Fruit fly (Drosophila melanogaster) whole organism, embryonic: ENCODE results near the gene Tom.
A peak's percentile ranks its signal among the peaks of the same experiment; 100 is the strongest.

Source experiments
- ATbp ChIP-seq: fragments of 200-800 bp; sonication (Bioruptor generic); optimal IDR thresholded peaks from 2 replicates; lab custom pipeline; 2017; ENCODE audit warnings: missing biosample characterization, mild to moderate bottlenecking, missing genetic modification characterization, missing genetic modification reagents
- CG11085 ChIP-seq: fragments of 200-800 bp; sonication (Bioruptor generic); IDR thresholded peaks from 2 replicates; pipeline ENCODE4 v1.3.6; 2022; ENCODE audit warnings: missing biosample characterization, missing genetic modification characterization
- CG11398 ChIP-seq: fragments of 200-800 bp; sonication (Bioruptor generic); optimal IDR thresholded peaks from 2 replicates; lab custom pipeline; 2016; ENCODE audit warnings: missing biosample characterization, missing genetic modification characterization
- CG11696 ChIP-seq: fragments of 200-800 bp; sonication (Bioruptor generic); IDR thresholded peaks from 2 replicates; pipeline ENCODE4 v1.3.6; 2022; ENCODE audit warnings: missing biosample characterization, missing genetic modification characterization
- CG1603 ChIP-seq: fragments of 200-800 bp; sonication (Bioruptor generic); optimal IDR thresholded peaks from 2 replicates; lab custom pipeline; 2019; ENCODE audit warnings: missing biosample characterization, mild to moderate bottlenecking, missing genetic modification characterization, moderate library complexity
- CG18262 ChIP-seq: fragments of 200-800 bp; optimal IDR thresholded peaks from 3 replicates; lab custom pipeline; 2019; ENCODE audit warnings: missing biosample characterization, mild to moderate bottlenecking, missing genetic modification characterization, moderate library complexity
- CG2712 ChIP-seq: fragments of 200-800 bp; optimal IDR thresholded peaks from 3 replicates; lab custom pipeline; 2019; ENCODE audit warnings: missing biosample characterization, mild to moderate bottlenecking, missing genetic modification characterization, moderate library complexity
- CG30403 ChIP-seq: fragments of 200-800 bp; sonication (Bioruptor generic); optimal IDR thresholded peaks from 3 replicates; lab custom pipeline; 2016; ENCODE audit warnings: missing biosample characterization, missing genetic modification characterization
- CG3995 ChIP-seq: fragments of 200-800 bp; sonication (Bioruptor generic); optimal IDR thresholded peaks from 3 replicates; lab custom pipeline; 2016; ENCODE audit warnings: missing biosample characterization, missing genetic modification characterization
- CG5245 ChIP-seq: fragments of 200-800 bp; sonication (Bioruptor generic); optimal IDR thresholded peaks from 3 replicates; lab custom pipeline; 2016; ENCODE audit warnings: missing biosample characterization, missing genetic modification characterization
- CG6254 ChIP-seq: fragments of 200-800 bp; sonication (Bioruptor generic); optimal IDR thresholded peaks from 3 replicates; lab custom pipeline; 2017; ENCODE audit warnings: mild to moderate bottlenecking, missing biosample characterization, missing genetic modification reagents, missing genetic modification characterization
- CG6683 ChIP-seq: fragments of 200-800 bp; sonication (Bioruptor generic); optimal IDR thresholded peaks from 2 replicates; lab custom pipeline; 2017; ENCODE audit warnings: missing biosample characterization, mild to moderate bottlenecking, missing genetic modification characterization, missing genetic modification reagents
- CG7987 ChIP-seq: fragments of 200-800 bp; sonication (Bioruptor generic); optimal IDR thresholded peaks from 2 replicates; lab custom pipeline; 2018; ENCODE audit warnings: missing biosample characterization, mild to moderate bottlenecking, missing genetic modification characterization, moderate library complexity
- CG8290 ChIP-seq, 3 experiments: fragments of 200-800 bp; sonication (Bioruptor generic); optimal IDR thresholded peaks; 2 replicates each; lab custom pipeline; 2016 to 2019; ENCODE audit warnings: missing biosample characterization in 3 of 3, missing genetic modification characterization in 3 of 3, mild to moderate bottlenecking in 2 of 3, moderate library complexity in 1 of 3
- CG9437 ChIP-seq: fragments of 200-800 bp; sonication (Bioruptor generic); optimal IDR thresholded peaks from 2 replicates; lab custom pipeline; 2018; ENCODE audit warnings: missing biosample characterization, mild to moderate bottlenecking, missing genetic modification characterization
- CG9817 ChIP-seq: fragments of 200-800 bp; sonication (Bioruptor generic); optimal IDR thresholded peaks from 2 replicates; lab custom pipeline; 2018; ENCODE audit warnings: missing biosample characterization, mild to moderate bottlenecking, missing genetic modification characterization, moderate library complexity
- Chrac-16 ChIP-seq: fragments of 200-800 bp; sonication (Bioruptor generic); optimal IDR thresholded peaks from 3 replicates; lab custom pipeline; 2016; ENCODE audit warnings: missing biosample characterization, missing genetic modification characterization
- Dfd ChIP-seq, 2 experiments: fragments of >200 bp; optimal IDR thresholded peaks; 2 replicates each; lab custom pipeline; 2017; ENCODE audit warnings: missing biosample characterization in 2 of 2, missing genetic modification characterization in 2 of 2
- GATAe ChIP-seq: fragments of 200-800 bp; sonication (Bioruptor generic); conservative IDR thresholded peaks from 2 replicates; pipeline ENCODE4 v1.3.6; 2022; ENCODE audit warnings: missing biosample characterization, missing genetic modification characterization
- Hmx ChIP-seq: fragments of 200-800 bp; sonication (Bioruptor generic); optimal IDR thresholded peaks from 2 replicates; lab custom pipeline; 2016; ENCODE audit warnings: missing biosample characterization, missing genetic modification characterization
- Lim3 ChIP-seq: fragments of 200-800 bp; sonication (Bioruptor generic); IDR thresholded peaks from 2 replicates; pipeline ENCODE4 v1.3.6; 2022; ENCODE audit warnings: missing biosample characterization, missing genetic modification characterization
- Meics ChIP-seq: fragments of 200-800 bp; sonication (Bioruptor generic); optimal IDR thresholded peaks from 2 replicates; lab custom pipeline; 2017; ENCODE audit warnings: missing biosample characterization, mild to moderate bottlenecking, missing genetic modification characterization
- NC2α ChIP-seq: fragments of 200-800 bp; sonication (Bioruptor generic); optimal IDR thresholded peaks from 2 replicates; lab custom pipeline; 2016; ENCODE audit warnings: missing biosample characterization, missing genetic modification characterization
- Neu2 ChIP-seq: fragments of 200-800 bp; sonication (Bioruptor generic); optimal IDR thresholded peaks from 3 replicates; lab custom pipeline; 2016; ENCODE audit warnings: missing biosample characterization, missing genetic modification characterization, borderline replicate concordance
- PHDP ChIP-seq: fragments of 200-800 bp; sonication (Bioruptor generic); optimal IDR thresholded peaks from 3 replicates; lab custom pipeline; 2018; ENCODE audit warnings: missing biosample characterization, mild to moderate bottlenecking, missing genetic modification characterization, moderate library complexity
- Side ChIP-seq: fragments of 200-800 bp; sonication (Bioruptor generic); optimal IDR thresholded peaks from 2 replicates; lab custom pipeline; 2016; ENCODE audit warnings: missing biosample characterization, missing genetic modification characterization
- Sox100B ChIP-seq: fragments of 200-800 bp; sonication (Bioruptor generic); optimal IDR thresholded peaks from 3 replicates; lab custom pipeline; 2018; ENCODE audit warnings: missing biosample characterization, mild to moderate bottlenecking, missing genetic modification characterization
- Ssrp ChIP-seq: fragments of 200-800 bp; sonication (Bioruptor generic); optimal IDR thresholded peaks from 2 replicates; lab custom pipeline; 2018; ENCODE audit warnings: missing biosample characterization, mild to moderate bottlenecking, missing genetic modification characterization, moderate library complexity
- YL-1 ChIP-seq: fragments of 200-800 bp; sonication (Bioruptor generic); optimal IDR thresholded peaks from 3 replicates; lab custom pipeline; 2017; ENCODE audit warnings: missing biosample characterization, mild to moderate bottlenecking, missing genetic modification characterization
- abd-A ChIP-seq: fragments of 200-800 bp; sonication (Bioruptor generic); optimal IDR thresholded peaks from 3 replicates; lab custom pipeline; 2019; ENCODE audit warnings: missing biosample characterization, mild to moderate bottlenecking, missing genetic modification characterization, moderate library complexity
- bsh ChIP-seq, 2 experiments: fragments of 200-800 bp; sonication (Bioruptor generic); optimal IDR thresholded peaks; 2 replicates each; lab custom pipeline; 2017 to 2018; ENCODE audit warnings: mild to moderate bottlenecking in 2 of 2, missing biosample characterization in 2 of 2, missing genetic modification characterization in 2 of 2, moderate library complexity in 1 of 2
- chm ChIP-seq: fragments of 200-800 bp; sonication (Bioruptor generic); IDR thresholded peaks from 2 replicates; pipeline ENCODE4 v1.3.6; 2022; ENCODE audit warnings: missing biosample characterization, missing genetic modification characterization
- dati ChIP-seq: fragments of 200-800 bp; sonication (Bioruptor generic); IDR thresholded peaks from 2 replicates; pipeline ENCODE4 v1.3.6; 2022; ENCODE audit warnings: missing biosample characterization, missing genetic modification characterization
- ftz-f1 ChIP-seq: fragments of 200-800 bp; sonication (Bioruptor generic); optimal IDR thresholded peaks from 2 replicates; lab custom pipeline; 2016; ENCODE audit warnings: missing biosample characterization, missing genetic modification characterization
- fu2 ChIP-seq: fragments of 200-800 bp; sonication (Bioruptor generic); optimal IDR thresholded peaks from 2 replicates; lab custom pipeline; 2016; ENCODE audit warnings: missing biosample characterization, missing genetic modification characterization
- kni ChIP-seq: fragments of 200-800 bp; sonication (Bioruptor generic); optimal IDR thresholded peaks from 3 replicates; lab custom pipeline; 2017; ENCODE audit warnings: mild to moderate bottlenecking, missing biosample characterization, missing genetic modification reagents, missing genetic modification characterization
- lab ChIP-seq: fragments of 200-800 bp; sonication (Bioruptor generic); optimal IDR thresholded peaks from 3 replicates; lab custom pipeline; 2017; ENCODE audit warnings: missing biosample characterization, missing genetic modification characterization, mild to moderate bottlenecking, moderate library complexity, missing genetic modification reagents
- lmd ChIP-seq: fragments of 200-800 bp; sonication (Bioruptor generic); IDR thresholded peaks from 2 replicates; pipeline ENCODE4 v1.3.6; 2022; ENCODE audit warnings: missing biosample characterization, missing genetic modification characterization
- mam ChIP-seq: fragments of 200-800 bp; sonication (Bioruptor generic); optimal IDR thresholded peaks from 3 replicates; lab custom pipeline; 2016; ENCODE audit warnings: missing biosample characterization, missing genetic modification characterization
- nmo ChIP-seq: fragments of 200-800 bp; sonication (Bioruptor generic); optimal IDR thresholded peaks from 2 replicates; lab custom pipeline; 2018; ENCODE audit warnings: missing biosample characterization, mild to moderate bottlenecking, missing genetic modification characterization, moderate library complexity
- p53 ChIP-seq: fragments of 200-800 bp; sonication (Bioruptor generic); optimal IDR thresholded peaks from 2 replicates; lab custom pipeline; 2016; ENCODE audit warnings: missing biosample characterization, missing genetic modification characterization
- pum ChIP-seq: fragments of 200-800 bp; sonication (Bioruptor generic); optimal IDR thresholded peaks from 2 replicates; lab custom pipeline; 2016; ENCODE audit warnings: missing biosample characterization, missing genetic modification characterization
- sima ChIP-seq: fragments of 200-800 bp; sonication (Bioruptor generic); optimal IDR thresholded peaks from 2 replicates; lab custom pipeline; 2016; ENCODE audit warnings: missing biosample characterization, missing genetic modification characterization
- sisA ChIP-seq: fragments of 200-800 bp; sonication (Bioruptor generic); IDR thresholded peaks from 2 replicates; pipeline ENCODE4 v1.3.6; 2022; ENCODE audit warnings: missing biosample characterization, missing genetic modification characterization
- sna ChIP-seq: fragments of 200-800 bp; sonication (Bioruptor generic); IDR thresholded peaks from 2 replicates; pipeline ENCODE4 v1.3.6; 2022; ENCODE audit warnings: missing biosample characterization, missing genetic modification characterization; ENCODE audit not compliant: partially characterized antibody
- stc ChIP-seq: fragments of 200-800 bp; sonication (Bioruptor generic); IDR thresholded peaks from 2 replicates; pipeline ENCODE4 v1.3.6; 2022; ENCODE audit warnings: missing biosample characterization, missing genetic modification characterization
- tll ChIP-seq, 2 experiments: fragments of 200-800 bp in 1 of 2; fragments of >200 bp in 1 of 2; sonication (Bioruptor generic) in 1 of 2; optimal IDR thresholded peaks; 2 replicates each; lab custom pipeline; 2017 to 2019; ENCODE audit warnings: missing biosample characterization in 2 of 2, missing genetic modification characterization in 2 of 2, mild to moderate bottlenecking in 1 of 2, moderate library complexity in 1 of 2
- tup ChIP-seq: fragments of 200-800 bp; sonication (Bioruptor generic); optimal IDR thresholded peaks from 2 replicates; lab custom pipeline; 2016; ENCODE audit warnings: missing biosample characterization, mild to moderate bottlenecking, missing genetic modification characterization, moderate library complexity
- twi ChIP-seq: fragments of 200-800 bp; optimal IDR thresholded peaks from 2 replicates; lab custom pipeline; 2019; ENCODE audit warnings: missing biosample characterization, mild to moderate bottlenecking, missing genetic modification characterization, moderate library complexity
- vnd ChIP-seq: fragments of 200-800 bp; sonication (Bioruptor generic); IDR thresholded peaks from 3 replicates; pipeline ENCODE4 v1.3.6; 2022; ENCODE audit warnings: missing biosample characterization, missing genetic modification characterization; ENCODE audit not compliant: partially characterized antibody
- yki ChIP-seq: fragments of >200 bp; optimal IDR thresholded peaks from 3 replicates; lab custom pipeline; 2018

Tom gene

DNA sequence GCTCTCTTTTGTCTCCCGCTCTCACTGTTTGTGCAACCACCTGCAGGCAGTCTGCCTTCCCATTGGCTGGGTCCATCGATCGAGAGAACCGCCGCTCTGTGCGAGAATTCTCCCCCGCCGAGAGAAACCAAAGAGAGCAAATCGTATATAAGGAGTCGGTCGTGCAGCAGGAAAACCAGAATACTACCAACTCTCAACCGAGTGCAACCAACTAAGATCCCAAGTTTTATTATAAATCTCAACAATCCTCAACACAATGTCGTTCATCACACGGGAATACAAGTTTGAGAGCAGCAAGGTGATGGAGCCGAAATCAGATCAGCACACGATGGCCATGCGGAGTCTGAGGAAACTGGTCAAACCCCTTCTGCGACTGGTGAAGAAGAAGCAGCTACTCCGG is at the start of gene Tom:
TSS of gene Tom (plus strand) at position 174 of the 400 bp plus-strand sequence.
- peak; percentile 83 for TF ChIP-seq p53 (GFP tag; lab: Kevin White, UChicago)
- peak; percentile 98 for TF ChIP-seq kni (GFP tag; lab: Kevin White, UChicago)
- TF ChIP-seq PHDP (tag; lab: Kevin White, UChicago): no peak
- no peak for TF ChIP-seq tup (GFP tag; lab: Kevin White, UChicago)
- TF ChIP-seq Meics (GFP tag; lab: Kevin White, UChicago): no peak
- TF ChIP-seq CG7987 (GFP tag; lab: Kevin White, UChicago): no peak
- TF ChIP-seq mam (GFP tag; lab: Kevin White, UChicago): no peak
- no peak for TF ChIP-seq NC2α (GFP tag; lab: Kevin White, UChicago)
- TF ChIP-seq Dfd (GFP tag; optimal IDR thresholded peaks at IDR 0.05; lab: Kevin White, UChicago): no peak
- no peak for TF ChIP-seq CG11085
- peak; percentile 84; the same call in 1 of the 2 replicates for TF ChIP-seq chm (GFP tag; lab: Robert Waterston, UW)
- no peak for TF ChIP-seq sna (GFP tag; lab: Robert Waterston, UW)
- TF ChIP-seq CG3995 (GFP tag; lab: Kevin White, UChicago): no peak
- no peak for TF ChIP-seq YL-1 (GFP tag; lab: Kevin White, UChicago)
- no peak for TF ChIP-seq sisA (GFP tag; lab: Robert Waterston, UW)
- no peak for TF ChIP-seq lab (GFP tag; lab: Kevin White, UChicago)
- TF ChIP-seq Hmx (GFP tag; lab: Kevin White, UChicago): no peak
- TF ChIP-seq stc (GFP tag; lab: Robert Waterston, UW): no peak
- TF ChIP-seq sima (GFP tag; lab: Kevin White, UChicago): no peak
- TF ChIP-seq ATbp (GFP tag; lab: Kevin White, UChicago): no peak
- no peak for TF ChIP-seq Chrac-16
- TF ChIP-seq lmd (GFP tag; lab: Robert Waterston, UW): no peak
- TF ChIP-seq Ssrp (tag; lab: Kevin White, UChicago): no peak
- no peak for TF ChIP-seq CG18262 (tag; lab: Kevin White, UChicago)
- no peak for TF ChIP-seq CG11398 (GFP tag; lab: Kevin White, UChicago)
- TF ChIP-seq dati (GFP tag; lab: Robert Waterston, UW): no peak
- TF ChIP-seq CG2712 (tag; lab: Kevin White, UChicago): no peak
- TF ChIP-seq CG1603 (tag; lab: Kevin White, UChicago): peak; percentile 18
- no peak for TF ChIP-seq twi (tag; lab: Kevin White, UChicago)
- no peak for TF ChIP-seq CG6254
- TF ChIP-seq Sox100B (GFP tag; lab: Kevin White, UChicago): no peak
- peak; percentile 35 for TF ChIP-seq Neu2 (GFP tag; lab: Kevin White, UChicago)
- no peak for TF ChIP-seq tll (GFP tag; optimal IDR thresholded peaks at IDR 0.05; lab: Kevin White, UChicago)
- TF ChIP-seq CG6683 (GFP tag; lab: Kevin White, UChicago): no peak
- TF ChIP-seq CG9437: no peak
- TF ChIP-seq abd-A (tag; lab: Kevin White, UChicago): no peak
- TF ChIP-seq CG9817 (tag; lab: Kevin White, UChicago): no peak
- no peak for TF ChIP-seq CG30403 (GFP tag; lab: Kevin White, UChicago)
- TF ChIP-seq Lim3: no peak
- peak; percentile 93 for TF ChIP-seq yki (lab: Kevin White, UChicago)
- no peak for TF ChIP-seq Side (GFP tag; lab: Kevin White, UChicago)
- TF ChIP-seq CG5245 (GFP tag; lab: Kevin White, UChicago): no peak
- TF ChIP-seq GATAe (GFP tag; lab: Robert Waterston, UW): no peak
- TF ChIP-seq vnd: no peak
- TF ChIP-seq nmo (GFP tag; lab: Kevin White, UChicago): no peak
- TF ChIP-seq CG8290 (GFP tag; optimal IDR thresholded peaks at IDR 0.05; lab: Kevin White, UChicago): no peak
- TF ChIP-seq CG8290 (tag; optimal IDR thresholded peaks at IDR 0.05; lab: Kevin White, UChicago): peak in 1 of 2 experiments; percentile 6
- no peak for TF ChIP-seq CG11696 (GFP tag; lab: Robert Waterston, UW)
- no peak for TF ChIP-seq bsh (GFP tag; optimal IDR thresholded peaks at IDR 0.05; lab: Kevin White, UChicago)
- TF ChIP-seq pum (GFP tag; lab: Kevin White, UChicago): no peak
- no peak for TF ChIP-seq fu2 (GFP tag; lab: Kevin White, UChicago)
- TF ChIP-seq ftz-f1: no peak
